Worm (Caenorhabditis elegans) whole organism, young adult: ENCODE measurements around the gene cyp-34A8.

Experiments
- C06A6.2 ChIP-seq: fragments of 200-800 bp; sonication (Bioruptor generic); conservative IDR thresholded peaks from 2 replicates; pipeline ENCODE4 v1.3.6; 2022; ENCODE audit warnings: missing genetic modification characterization, missing compliant biosample characterization
- D2030.7 ChIP-seq: fragments of 200-800 bp; sonication (Bioruptor generic); IDR thresholded peaks from 2 replicates; pipeline ENCODE4 v1.3.6; 2022; ENCODE audit warnings: missing genetic modification reagents, missing genetic modification characterization, missing compliant biosample characterization
- F23B12.7 ChIP-seq: sonication (generic microtip); optimal IDR thresholded peaks from 2 replicates; lab custom pipeline; 2017; ENCODE audit warnings: missing genetic modification characterization, mild to moderate bottlenecking, missing compliant biosample characterization, antibody characterized with exemption, moderate library complexity; ENCODE audit not compliant: insufficient read depth
- F33H1.4 ChIP-seq: fragments of 200-800 bp; sonication (Bioruptor generic); IDR thresholded peaks from 2 replicates; pipeline ENCODE4 v1.3.6; 2022; ENCODE audit warnings: missing genetic modification reagents, missing genetic modification characterization, missing compliant biosample characterization
- F49E8.2 ChIP-seq: sonication (generic microtip); optimal IDR thresholded peaks from 3 replicates; lab custom pipeline; 2017; ENCODE audit warnings: missing genetic modification characterization, mild to moderate bottlenecking, missing compliant biosample characterization, antibody characterized with exemption, moderate library complexity; ENCODE audit not compliant: insufficient read depth
- F52B5.7 ChIP-seq: sonication (generic microtip); optimal IDR thresholded peaks from 2 replicates; lab custom pipeline; 2016; ENCODE audit warnings: mild to moderate bottlenecking, missing genetic modification characterization, missing compliant biosample characterization
- F55B11.4 ChIP-seq: sonication (generic microtip); optimal IDR thresholded peaks from 2 replicates; lab custom pipeline; 2016; ENCODE audit warnings: missing compliant biosample characterization, missing genetic modification characterization, borderline replicate concordance; ENCODE audit not compliant: insufficient read depth
- F57C9.4 ChIP-seq: sonication (generic microtip); optimal IDR thresholded peaks from 2 replicates; lab custom pipeline; 2017; ENCODE audit warnings: mild to moderate bottlenecking, missing genetic modification characterization, missing compliant biosample characterization
- T26A5.8 ChIP-seq: sonication (generic microtip); optimal IDR thresholded peaks from 2 replicates; lab custom pipeline; 2016; ENCODE audit warnings: missing genetic modification characterization, missing compliant biosample characterization
- Y79H2A.3 ChIP-seq: fragments of 200-800 bp; sonication (Bioruptor generic); conservative IDR thresholded peaks from 2 replicates; pipeline ENCODE4 v1.3.6; 2022; ENCODE audit warnings: missing genetic modification reagents, missing genetic modification characterization, missing compliant biosample characterization
- ama-1 ChIP-seq, 3 experiments: fragments of 150-350 bp in 1 of 3; sonication (generic microtip) in 2 of 3; optimal IDR thresholded peaks; 2 replicates each; lab custom pipeline; 2014 to 2018; ENCODE audit warnings: missing biosample characterization in 2 of 3, missing genetic modification characterization in 2 of 3, missing genetic modification reagents in 2 of 3
- atf-7 ChIP-seq: sonication (generic microtip); optimal IDR thresholded peaks from 2 replicates; lab custom pipeline; 2017; ENCODE audit warnings: mild to moderate bottlenecking, missing genetic modification characterization, missing compliant biosample characterization
- athp-1 ChIP-seq: sonication (generic microtip); optimal IDR thresholded peaks from 2 replicates; lab custom pipeline; 2017; ENCODE audit warnings: mild to moderate bottlenecking, missing genetic modification characterization, missing compliant biosample characterization
- attf-3 ChIP-seq: fragments of 200-800 bp; sonication (Bioruptor generic); conservative IDR thresholded peaks from 2 replicates; pipeline ENCODE4 v1.3.6; 2022; ENCODE audit warnings: missing genetic modification reagents, missing genetic modification characterization, missing compliant biosample characterization
- bed-1 ChIP-seq: fragments of 200-800 bp; sonication (Bioruptor generic); IDR thresholded peaks from 2 replicates; pipeline ENCODE4 v1.3.6; 2022; ENCODE audit warnings: missing genetic modification reagents, missing genetic modification characterization, missing compliant biosample characterization
- cebp-1 ChIP-seq, 2 experiments: fragments of 200-800 bp in 1 of 2; sonication (Bioruptor generic) in 1 of 2; sonication (generic microtip) in 1 of 2; IDR thresholded peaks in 1 of 2; optimal IDR thresholded peaks in 1 of 2; 2 replicates each; pipeline versions ENCODE4 v1.3.6 to Lab custom; 2017 to 2022; ENCODE audit warnings: missing compliant biosample characterization in 2 of 2, missing genetic modification characterization in 2 of 2, mild to moderate bottlenecking in 1 of 2, missing genetic modification reagents in 1 of 2, moderate library complexity in 1 of 2
- ceh-100 ChIP-seq: fragments of 200-800 bp; sonication (Bioruptor generic); IDR thresholded peaks from 2 replicates; pipeline ENCODE4 v1.3.6; 2022; ENCODE audit warnings: missing genetic modification reagents, missing genetic modification characterization, missing compliant biosample characterization
- ceh-27 ChIP-seq: fragments of 200-800 bp; sonication (Bioruptor generic); optimal IDR thresholded peaks from 2 replicates; lab custom pipeline; 2018; ENCODE audit warnings: mild to moderate bottlenecking, missing genetic modification characterization, moderate library complexity, missing compliant biosample characterization
- ceh-91 ChIP-seq: fragments of 200-800 bp; sonication (Bioruptor generic); IDR thresholded peaks from 2 replicates; pipeline ENCODE4 v1.3.6; 2022; ENCODE audit warnings: missing genetic modification reagents, missing genetic modification characterization, missing compliant biosample characterization
- die-1 ChIP-seq: sonication (generic microtip); optimal IDR thresholded peaks from 2 replicates; lab custom pipeline; 2016; ENCODE audit warnings: missing genotype, mild to moderate bottlenecking, missing genetic modification characterization, missing compliant biosample characterization
- dpff-1 ChIP-seq: sonication (generic microtip); optimal IDR thresholded peaks from 2 replicates; lab custom pipeline; 2017; ENCODE audit warnings: mild to moderate bottlenecking, missing genetic modification characterization, missing compliant biosample characterization
- hmg-20 ChIP-seq: fragments of 200-800 bp; sonication (Bioruptor generic); IDR thresholded peaks from 2 replicates; pipeline ENCODE4 v1.3.6; 2022; ENCODE audit warnings: missing genetic modification reagents, missing genetic modification characterization, missing compliant biosample characterization
- hrde-1 ChIP-seq: sonication (generic microtip); optimal IDR thresholded peaks from 2 replicates; lab custom pipeline; 2016; ENCODE audit warnings: missing genetic modification characterization, mild to moderate bottlenecking, missing compliant biosample characterization, moderate library complexity, missing genotype, missing genetic modification reagents, borderline replicate concordance
- hsf-1 ChIP-seq: fragments of 200-800 bp; sonication (Bioruptor generic); IDR thresholded peaks from 2 replicates; pipeline ENCODE4 v1.3.6; 2022; ENCODE audit warnings: missing genetic modification reagents, missing genetic modification characterization, missing compliant biosample characterization
- lin-26 ChIP-seq: fragments of 200-800 bp; sonication (Bioruptor generic); IDR thresholded peaks from 2 replicates; pipeline ENCODE4 v1.3.6; 2022; ENCODE audit warnings: missing genetic modification reagents, missing genetic modification characterization, missing compliant biosample characterization
- lir-1 ChIP-seq: fragments of 200-800 bp; sonication (Bioruptor generic); conservative IDR thresholded peaks from 2 replicates; pipeline ENCODE4 v1.3.6; 2022; ENCODE audit warnings: missing genetic modification reagents, missing genetic modification characterization, missing compliant biosample characterization
- lsy-27 ChIP-seq: sonication (generic microtip); optimal IDR thresholded peaks from 2 replicates; lab custom pipeline; 2017; ENCODE audit warnings: missing genetic modification characterization, mild to moderate bottlenecking, missing compliant biosample characterization, antibody characterized with exemption, missing genotype, borderline replicate concordance; ENCODE audit not compliant: insufficient read depth
- nfya-1 ChIP-seq: sonication (generic microtip); optimal IDR thresholded peaks from 2 replicates; lab custom pipeline; 2017; ENCODE audit warnings: antibody characterized with exemption, missing compliant biosample characterization, missing genetic modification characterization, borderline replicate concordance; ENCODE audit not compliant: insufficient read depth
- sea-2 ChIP-seq: fragments of 200-800 bp; sonication (Bioruptor generic); IDR thresholded peaks from 2 replicates; pipeline ENCODE4 v1.3.6; 2022; ENCODE audit warnings: missing genetic modification characterization, missing compliant biosample characterization
- unc-62 ChIP-seq: fragments of 150-350 bp; optimal IDR thresholded peaks from 2 replicates; lab custom pipeline; 2014; ENCODE audit warnings: missing biosample characterization, missing genetic modification reagents, missing genetic modification characterization
- xnd-1 ChIP-seq: sonication (generic microtip); optimal IDR thresholded peaks from 2 replicates; lab custom pipeline; 2016; ENCODE audit warnings: missing genotype, missing genetic modification reagents, missing genetic modification characterization, missing compliant biosample characterization
- zfh-2 ChIP-seq: fragments of 200-800 bp; sonication (Bioruptor generic); conservative IDR thresholded peaks from 2 replicates; pipeline ENCODE4 v1.3.6; 2022; ENCODE audit warnings: missing genetic modification reagents, missing genetic modification characterization, missing compliant biosample characterization
- zim-3 ChIP-seq: sonication (generic microtip); optimal IDR thresholded peaks from 2 replicates; lab custom pipeline; 2017; ENCODE audit warnings: mild to moderate bottlenecking, missing genetic modification characterization, moderate library complexity, missing compliant biosample characterization
- ztf-18 ChIP-seq: sonication (generic microtip); optimal IDR thresholded peaks from 2 replicates; lab custom pipeline; 2016; ENCODE audit warnings: missing genotype, mild to moderate bottlenecking, missing genetic modification characterization, missing compliant biosample characterization
- ztf-22 ChIP-seq: fragments of 200-800 bp; sonication (Bioruptor generic); optimal IDR thresholded peaks from 2 replicates; lab custom pipeline; 2018; ENCODE audit warnings: mild to moderate bottlenecking, missing genetic modification characterization, moderate library complexity, missing compliant biosample characterization

Gene cyp-34A8

DNA sequence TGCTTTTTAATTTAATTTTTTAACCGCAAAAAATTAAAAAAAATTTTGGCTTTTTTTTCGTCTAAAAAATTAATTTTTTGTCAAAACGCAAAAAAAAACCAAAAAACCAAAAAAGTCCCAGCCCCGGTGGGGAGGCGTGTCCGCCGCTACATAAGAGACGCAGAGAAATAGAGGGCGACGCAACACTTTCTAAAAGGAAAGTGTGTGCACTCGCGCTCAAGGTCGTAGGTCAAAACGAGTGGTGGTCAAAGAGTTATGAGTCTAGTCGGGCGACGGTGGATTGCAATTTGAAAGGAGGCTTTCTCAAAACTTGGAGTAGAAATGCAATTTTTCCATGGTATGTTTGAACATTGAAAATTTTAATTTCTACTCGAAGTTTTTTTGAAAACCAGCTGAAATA lies 37.0 kb upstream of the cyp-34A8 start (continued):
- TF ChIP-seq die-1: no peak
- TF ChIP-seq cebp-1 (GFP tag; IDR thresholded peaks at IDR 0.05; lab: Robert Waterston, UW): no peak
- no peak for TF ChIP-seq cebp-1 (tag; optimal IDR thresholded peaks at IDR 0.05; lab: Kevin White, UChicago)
- TF ChIP-seq Y79H2A.3: no peak
- TF ChIP-seq lir-1: no peak
- TF ChIP-seq ceh-100 (GFP tag; lab: Robert Waterston, UW): 0 out of 2 replicates have a peak, but pooled peaks have one; percentile 10
- peak; percentile 30; the same call in 1 of the 2 replicates for TF ChIP-seq F33H1.4 (GFP tag; lab: Robert Waterston, UW)
- 0 out of 2 replicates have a peak, but pooled peaks have one; percentile 17 for TF ChIP-seq ceh-91 (GFP tag; lab: Robert Waterston, UW)
- no peak for TF ChIP-seq F57C9.4 (tag; lab: Kevin White, UChicago)
- no peak for TF ChIP-seq ceh-27 (GFP tag; lab: Kevin White, UChicago)

DNA sequence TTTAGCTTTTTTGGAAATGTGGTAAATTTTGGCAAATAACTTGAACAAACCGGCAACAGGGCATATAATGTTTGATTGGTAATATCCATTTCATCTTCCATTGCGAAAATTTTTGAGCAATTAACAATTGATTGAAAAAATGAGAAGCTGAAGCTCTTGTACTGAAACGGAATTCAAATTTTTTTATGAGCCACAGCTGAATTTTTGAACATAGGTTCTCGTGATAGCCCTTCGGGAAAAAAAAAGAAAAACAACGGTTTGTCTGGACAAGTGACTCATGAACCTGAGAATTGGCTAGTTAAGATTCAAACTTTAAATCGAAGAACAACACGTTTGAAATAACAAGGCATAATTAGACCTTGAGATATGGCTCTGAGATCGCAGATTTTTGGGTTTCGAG lies 28.2 kb upstream of the cyp-34A8 start, which contains the start of gene srx-62:
srx-62 (minus strand) TSS at position 101 of the 400 bp plus-strand sequence.
- TF ChIP-seq ztf-22 (GFP tag; lab: Kevin White, UChicago) (no peak), F23B12.7 (tag; lab: Kevin White, UChicago) (no peak), bed-1 (GFP tag; lab: Robert Waterston, UW) (no peak), D2030.7 (GFP tag; lab: Robert Waterston, UW) (no peak), zfh-2 (GFP tag; lab: Robert Waterston, UW) (no peak), cebp-1 (GFP tag; IDR thresholded peaks at IDR 0.05; lab: Robert Waterston, UW) (no peak), cebp-1 (tag; optimal IDR thresholded peaks at IDR 0.05; lab: Kevin White, UChicago) (no peak), athp-1 (tag; lab: Kevin White, UChicago) (no peak), nfya-1 (tag; lab: Kevin White, UChicago) (no peak), unc-62 (GFP tag; lab: Kevin White, UChicago) (no peak), die-1 (no peak), attf-3 (GFP tag; lab: Robert Waterston, UW) (no peak), dpff-1 (no peak), sea-2 (GFP tag; lab: Robert Waterston, UW) (no peak), F52B5.7 (tag; lab: Kevin White, UChicago) (no peak)

DNA sequence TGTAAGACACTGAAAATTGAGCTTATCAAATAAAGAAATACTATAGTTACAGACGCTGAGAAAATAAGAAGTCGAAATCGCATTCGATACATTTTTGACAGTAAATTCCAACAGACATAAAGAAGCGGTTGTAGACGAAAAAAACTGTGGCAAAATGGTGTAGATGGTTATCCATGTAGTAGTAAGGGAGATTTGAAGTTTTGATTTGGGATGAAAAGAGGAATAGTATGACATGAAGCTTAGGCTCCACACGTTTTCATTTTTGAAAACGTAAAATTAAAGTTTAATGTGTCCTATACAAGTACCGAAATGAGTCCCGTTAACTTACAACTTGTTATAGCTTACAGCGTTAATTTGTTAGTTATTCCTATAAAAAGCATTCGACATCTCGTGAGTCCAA lies 26.4 kb upstream of the cyp-34A8 start, which contains the start of gene K09D9.9:
K09D9.9 (minus strand) TSS at position 101 of the 400 bp plus-strand sequence.
- TF ChIP-seq Y79H2A.3: no peak
- no peak for TF ChIP-seq F49E8.2 (tag; lab: Kevin White, UChicago)
- TF ChIP-seq lin-26 (GFP tag; lab: Robert Waterston, UW): no peak
- TF ChIP-seq hmg-20 (GFP tag; lab: Robert Waterston, UW): no peak
- TF ChIP-seq ztf-18: no peak
- TF ChIP-seq hsf-1: no peak
- TF ChIP-seq dpff-1: no peak
- no peak for TF ChIP-seq C06A6.2 (GFP tag; lab: Robert Waterston, UW)
- TF ChIP-seq ama-1 (optimal IDR thresholded peaks at IDR 0.05; lab: Kevin White, UChicago): no peak
- TF ChIP-seq ama-1 (GFP tag; optimal IDR thresholded peaks at IDR 0.05; lab: Kevin White, UChicago): no peak
- TF ChIP-seq F55B11.4 (tag; lab: Kevin White, UChicago): no peak
- TF ChIP-seq T26A5.8 (tag; lab: Kevin White, UChicago): no peak
- no peak for TF ChIP-seq cebp-1 (GFP tag; IDR thresholded peaks at IDR 0.05; lab: Robert Waterston, UW)
- no peak for TF ChIP-seq cebp-1 (tag; optimal IDR thresholded peaks at IDR 0.05; lab: Kevin White, UChicago)
- no peak for TF ChIP-seq atf-7 (tag; lab: Kevin White, UChicago)
- TF ChIP-seq nfya-1 (tag; lab: Kevin White, UChicago): no peak
- no peak for TF ChIP-seq zim-3 (tag; lab: Kevin White, UChicago)
- no peak for TF ChIP-seq lsy-27 (tag; lab: Kevin White, UChicago)
- no peak for TF ChIP-seq xnd-1 (tag; lab: Kevin White, UChicago)
- TF ChIP-seq hrde-1: no peak
